Fruit fly (Drosophila melanogaster): Measurements from ENCODE around the gene CG32037.
A peak's percentile ranks its signal among the peaks of the same experiment; 100 is the strongest.

Gene CG32037

dm6 chr3L:9502856-9503255 is 10.8 kb upstream of the CG32037 start:
- no peak for TF ChIP-seq Xbp1 (GFP tag; optimal IDR thresholded peaks at IDR 0.05)
- peak; percentile 14 for TF ChIP-seq exex (tag; optimal IDR thresholded peaks at IDR 0.05)
- TF ChIP-seq CG10979 (tag; optimal IDR thresholded peaks at IDR 0.05) = no peak
- TF ChIP-seq mirr (GFP tag; optimal IDR thresholded peaks at IDR 0.05) = peak; percentile 6
- TF ChIP-seq gro (GFP tag; optimal IDR thresholded peaks at IDR 0.05) = no peak
- no peak for TF ChIP-seq org-1 (GFP tag; optimal IDR thresholded peaks at IDR 0.05)
- TF ChIP-seq chinmo (GFP tag; IDR thresholded peaks at IDR 0.05; ENCODE audit: partially characterized antibody) = 0 out of 4 replicates have a peak, but pooled peaks have one; percentile 15
- TF ChIP-seq Antp (GFP tag; optimal IDR thresholded peaks at IDR 0.05) = no peak
- TF ChIP-seq zen (tag; optimal IDR thresholded peaks at IDR 0.05) = no peak
- TF ChIP-seq CG11560 (tag; IDR thresholded peaks at IDR 0.05) = no peak
- no peak for TF ChIP-seq Dek (tag; optimal IDR thresholded peaks at IDR 0.05)
- TF ChIP-seq Trl (optimal IDR thresholded peaks at IDR 0.05) = no peak
- no peak for TF ChIP-seq Trl (GFP tag; optimal IDR thresholded peaks at IDR 0.05)
- TF ChIP-seq Adf1 (GFP tag; IDR thresholded peaks at IDR 0.05) = no peak
- no peak for TF ChIP-seq Hmr (GFP tag; optimal IDR thresholded peaks at IDR 0.05)
- no peak for TF ChIP-seq CG6254 (GFP tag; optimal IDR thresholded peaks at IDR 0.05)
- no peak for TF ChIP-seq CG4820 (GFP tag; optimal IDR thresholded peaks at IDR 0.05)
- no peak for TF ChIP-seq CG7786 (GFP tag; optimal IDR thresholded peaks at IDR 0.05)
- no peak for TF ChIP-seq CG17361 (GFP tag; IDR thresholded peaks at IDR 0.05)
- TF ChIP-seq unc-4 (GFP tag; IDR thresholded peaks at IDR 0.05; ENCODE audit: partially characterized antibody) = no peak
- TF ChIP-seq CG6813 (GFP tag; optimal IDR thresholded peaks at IDR 0.05) = no peak
- TF ChIP-seq fd64A (GFP tag; optimal IDR thresholded peaks at IDR 0.05) = no peak
- TF ChIP-seq bigmax (GFP tag; optimal IDR thresholded peaks at IDR 0.05) = no peak
- TF ChIP-seq Pdp1 (GFP tag; optimal IDR thresholded peaks at IDR 0.05) = peak in 1 of 2 experiments; percentile 80
- TF ChIP-seq hth (optimal IDR thresholded peaks at IDR 0.05) = no peak
- TF ChIP-seq CG15073 (GFP tag; optimal IDR thresholded peaks at IDR 0.05) = no peak
- no peak for TF ChIP-seq zfh2 (GFP tag; optimal IDR thresholded peaks at IDR 0.05)

dm6 chr3L:9502294-9502693 is 10.3 kb upstream of the CG32037 start:
- TF ChIP-seq ap (GFP tag; IDR thresholded peaks at IDR 0.05) (no peak), nau (GFP tag; optimal IDR thresholded peaks at IDR 0.05) (peak; percentile 28), sens (GFP tag) (peak; percentile 72), Med (GFP tag) (peak; percentile 73)

dm6 chr3L:9501298-9501697 is 9.3 kb upstream of the CG32037 start:
- TF ChIP-seq CG4360 (GFP tag; IDR thresholded peaks at IDR 0.05) (no peak), CG10462 (GFP tag; optimal IDR thresholded peaks at IDR 0.05) (no peak), kah (GFP tag; optimal IDR thresholded peaks at IDR 0.05) (peak; percentile 62), CG6813 (GFP tag; optimal IDR thresholded peaks at IDR 0.05) (no peak), CTCF (GFP tag; optimal IDR thresholded peaks at IDR 0.05) (no peak), Mad (GFP tag; optimal IDR thresholded peaks at IDR 0.05) (no peak), nmo (GFP tag; optimal IDR thresholded peaks at IDR 0.05) (no peak), CG3407 (GFP tag; optimal IDR thresholded peaks at IDR 0.05) (no peak), CG10979 (tag; optimal IDR thresholded peaks at IDR 0.05) (no peak), jing (GFP tag; optimal IDR thresholded peaks at IDR 0.05) (no peak), Xbp1 (GFP tag; optimal IDR thresholded peaks at IDR 0.05) (no peak), Nf-YA (GFP tag; IDR thresholded peaks at IDR 0.05) (no peak), hbn (GFP tag; IDR thresholded peaks at IDR 0.05; ENCODE audit: partially characterized antibody) (no peak), CG8924 (tag; optimal IDR thresholded peaks at IDR 0.05) (no peak), sqz (GFP tag; optimal IDR thresholded peaks at IDR 0.05) (peak; percentile 59), Ets65A (GFP tag) (no peak), cwo (GFP tag; optimal IDR thresholded peaks at IDR 0.05) (no peak), CG17385 (GFP tag; optimal IDR thresholded peaks at IDR 0.05) (no peak), hkb (optimal IDR thresholded peaks at IDR 0.05) (no peak), hkb (GFP tag; IDR thresholded peaks at IDR 0.05) (no peak), H15 (GFP tag; IDR thresholded peaks at IDR 0.05) (no peak), stwl (tag; optimal IDR thresholded peaks at IDR 0.05) (no peak), CG1233 (GFP tag; optimal IDR thresholded peaks at IDR 0.05) (no peak), nerfin-1 (tag; optimal IDR thresholded peaks at IDR 0.05) (peak; percentile 68)

All from whole organism, embryonic.